Fruit fly (Drosophila melanogaster) whole organism, prepupa: ENCODE measurements around the gene beat-Ib.

Experiments
- Blimp-1 ChIP-seq: fragments of 200-800 bp; sonication (Bioruptor generic); optimal IDR thresholded peaks from 3 replicates; lab custom pipeline; 2017; ENCODE audit warnings: missing biosample characterization, missing genetic modification characterization, mild to moderate bottlenecking, moderate library complexity, missing genetic modification reagents
- CG10631 ChIP-seq: fragments of 200-800 bp; sonication (Bioruptor generic); optimal IDR thresholded peaks from 2 replicates; lab custom pipeline; 2016; ENCODE audit warnings: missing biosample characterization, missing genetic modification characterization
- CG10669 ChIP-seq: fragments of 200-800 bp; sonication (Bioruptor generic); optimal IDR thresholded peaks from 3 replicates; lab custom pipeline; 2018; ENCODE audit warnings: missing biosample characterization, mild to moderate bottlenecking, missing genetic modification characterization, moderate library complexity
- CG15336 ChIP-seq: fragments of 200-800 bp; sonication (Bioruptor generic); IDR thresholded peaks from 2 replicates; pipeline ENCODE4 v1.3.6; 2022; ENCODE audit warnings: missing biosample characterization, missing genetic modification characterization
- CG1621 ChIP-seq: fragments of 200-800 bp; sonication (Bioruptor generic); optimal IDR thresholded peaks from 3 replicates; lab custom pipeline; 2018; ENCODE audit warnings: missing biosample characterization, mild to moderate bottlenecking, missing genetic modification characterization
- CG16779 ChIP-seq: fragments of 200-800 bp; sonication (Bioruptor generic); optimal IDR thresholded peaks from 3 replicates; lab custom pipeline; 2017; ENCODE audit warnings: missing biosample characterization, mild to moderate bottlenecking, missing genetic modification characterization
- CG31627 ChIP-seq: fragments of 200-800 bp; sonication (Bioruptor generic); optimal IDR thresholded peaks from 3 replicates; lab custom pipeline; 2016; ENCODE audit warnings: missing biosample characterization, missing genetic modification characterization
- CG32006 ChIP-seq: fragments of 200-800 bp; sonication (Bioruptor generic); optimal IDR thresholded peaks from 3 replicates; lab custom pipeline; 2017; ENCODE audit warnings: missing biosample characterization, mild to moderate bottlenecking, missing genetic modification characterization
- CG34406 ChIP-seq: fragments of 200-800 bp; sonication (Bioruptor generic); optimal IDR thresholded peaks from 3 replicates; lab custom pipeline; 2016; ENCODE audit warnings: missing biosample characterization, missing genetic modification characterization
- CG3919 ChIP-seq: fragments of 200-800 bp; sonication (Bioruptor generic); optimal IDR thresholded peaks from 3 replicates; lab custom pipeline; 2016; ENCODE audit warnings: missing biosample characterization, missing genetic modification characterization
- CG4318 ChIP-seq: fragments of 200-800 bp; sonication (Bioruptor generic); optimal IDR thresholded peaks from 3 replicates; lab custom pipeline; 2017; ENCODE audit warnings: missing biosample characterization, mild to moderate bottlenecking, missing genetic modification characterization
- CG6808 ChIP-seq: fragments of 200-800 bp; sonication (Bioruptor generic); optimal IDR thresholded peaks from 3 replicates; lab custom pipeline; 2017; ENCODE audit warnings: missing biosample characterization, missing genetic modification characterization, mild to moderate bottlenecking, moderate library complexity, missing genetic modification reagents
- CG6854 ChIP-seq: fragments of 200-800 bp; sonication (Bioruptor generic); optimal IDR thresholded peaks from 2 replicates; lab custom pipeline; 2017; ENCODE audit warnings: missing biosample characterization, mild to moderate bottlenecking, missing genetic modification characterization
- CG7368 ChIP-seq: fragments of 200-800 bp; sonication (Bioruptor generic); optimal IDR thresholded peaks from 3 replicates; lab custom pipeline; 2016; ENCODE audit warnings: missing biosample characterization, missing genetic modification characterization
- CG8119 ChIP-seq: fragments of 200-800 bp; sonication (Bioruptor generic); IDR thresholded peaks from 3 replicates; pipeline ENCODE4 v1.3.6; 2022; ENCODE audit warnings: missing biosample characterization, missing genetic modification characterization
- CG8319 ChIP-seq: fragments of 200-800 bp; sonication (Bioruptor generic); optimal IDR thresholded peaks from 3 replicates; lab custom pipeline; 2016; ENCODE audit warnings: missing biosample characterization, missing genetic modification characterization
- CG8632 ChIP-seq: fragments of 200-800 bp; sonication (Bioruptor generic); optimal IDR thresholded peaks from 3 replicates; lab custom pipeline; 2016; ENCODE audit warnings: missing biosample characterization, missing genetic modification characterization
- CG9139 ChIP-seq: fragments of 200-800 bp; sonication (Bioruptor generic); optimal IDR thresholded peaks from 3 replicates; lab custom pipeline; 2017; ENCODE audit warnings: missing biosample characterization, mild to moderate bottlenecking, missing genetic modification characterization
- Ets21C ChIP-seq: fragments of 200-800 bp; sonication (Bioruptor generic); optimal IDR thresholded peaks from 3 replicates; lab custom pipeline; 2016; ENCODE audit warnings: missing biosample characterization, missing genetic modification characterization
- Ets96B ChIP-seq: fragments of 200-800 bp; optimal IDR thresholded peaks from 2 replicates; lab custom pipeline; 2019; ENCODE audit warnings: missing biosample characterization, mild to moderate bottlenecking, missing genetic modification characterization, moderate library complexity
- Hr38 ChIP-seq: sonication (Bioruptor generic); optimal IDR thresholded peaks from 2 replicates; lab custom pipeline; 2016; ENCODE audit warnings: missing biosample characterization, missing genetic modification characterization
- Hr39 ChIP-seq: fragments of 200-800 bp; sonication (Bioruptor generic); optimal IDR thresholded peaks from 2 replicates; lab custom pipeline; 2016; ENCODE audit warnings: missing biosample characterization, missing genetic modification characterization
- Met ChIP-seq: fragments of 200-800 bp; sonication (Bioruptor generic); optimal IDR thresholded peaks from 3 replicates; lab custom pipeline; 2016; ENCODE audit warnings: missing biosample characterization, missing genetic modification characterization
- OdsH ChIP-seq: fragments of 200-800 bp; sonication (Bioruptor generic); optimal IDR thresholded peaks from 3 replicates; lab custom pipeline; 2016; ENCODE audit warnings: missing biosample characterization, missing genetic modification characterization
- Sox102F ChIP-seq: fragments of 200-800 bp; sonication (Bioruptor generic); optimal IDR thresholded peaks from 2 replicates; lab custom pipeline; 2016; ENCODE audit warnings: missing biosample characterization, mild to moderate bottlenecking, missing genetic modification characterization
- Sox14 ChIP-seq: fragments of 200-800 bp; sonication (Bioruptor generic); optimal IDR thresholded peaks from 3 replicates; lab custom pipeline; 2016; ENCODE audit warnings: missing biosample characterization, missing genetic modification characterization
- Sox15 ChIP-seq: fragments of 200-800 bp; sonication (Bioruptor generic); optimal IDR thresholded peaks from 3 replicates; lab custom pipeline; 2016; ENCODE audit warnings: missing biosample characterization, missing genetic modification characterization
- achi ChIP-seq: fragments of 200-800 bp; sonication (Bioruptor generic); optimal IDR thresholded peaks from 3 replicates; lab custom pipeline; 2016; ENCODE audit warnings: missing biosample characterization, missing genetic modification characterization
- acj6 ChIP-seq: fragments of 200-800 bp; sonication (Bioruptor generic); optimal IDR thresholded peaks from 3 replicates; lab custom pipeline; 2016; ENCODE audit warnings: missing biosample characterization, missing genetic modification characterization
- cyc ChIP-seq: fragments of 200-800 bp; sonication (Bioruptor generic); optimal IDR thresholded peaks from 3 replicates; lab custom pipeline; 2016; ENCODE audit warnings: missing biosample characterization, missing genetic modification characterization
- dac ChIP-seq: fragments of 200-800 bp; sonication (Bioruptor generic); optimal IDR thresholded peaks from 2 replicates; lab custom pipeline; 2017; ENCODE audit warnings: missing biosample characterization, mild to moderate bottlenecking, missing genetic modification characterization
- dsx ChIP-seq: fragments of 200-800 bp; optimal IDR thresholded peaks from 3 replicates; lab custom pipeline; 2019; ENCODE audit warnings: missing biosample characterization, mild to moderate bottlenecking, missing genetic modification characterization, moderate library complexity; ENCODE audit not compliant: poor library complexity, severe bottlenecking
- eg ChIP-seq: fragments of 200-800 bp; sonication (Bioruptor generic); IDR thresholded peaks from 3 replicates; pipeline ENCODE4 v1.3.6; 2022; ENCODE audit warnings: missing biosample characterization, missing genetic modification characterization
- esn ChIP-seq: fragments of 200-800 bp; sonication (Bioruptor generic); optimal IDR thresholded peaks from 2 replicates; lab custom pipeline; 2016; ENCODE audit warnings: missing biosample characterization, mild to moderate bottlenecking, missing genetic modification characterization, moderate library complexity
- fkh ChIP-seq: fragments of 200-800 bp; sonication (Bioruptor generic); optimal IDR thresholded peaks from 3 replicates; lab custom pipeline; 2017; ENCODE audit warnings: missing biosample characterization, mild to moderate bottlenecking, missing genetic modification characterization, moderate library complexity
- net ChIP-seq: fragments of 200-800 bp; sonication (Bioruptor generic); optimal IDR thresholded peaks from 3 replicates; lab custom pipeline; 2016; ENCODE audit warnings: missing biosample characterization, missing genetic modification characterization
- pdm3 ChIP-seq: fragments of 200-800 bp; sonication (Bioruptor generic); optimal IDR thresholded peaks from 3 replicates; lab custom pipeline; 2016; ENCODE audit warnings: missing biosample characterization, missing genetic modification characterization
- spab ChIP-seq: fragments of 200-800 bp; sonication (Bioruptor generic); optimal IDR thresholded peaks from 2 replicates; lab custom pipeline; 2017; ENCODE audit warnings: missing biosample characterization, mild to moderate bottlenecking, missing genetic modification characterization, missing genetic modification reagents
- ss ChIP-seq, 2 experiments: fragments of 200-800 bp; sonication (Bioruptor generic); optimal IDR thresholded peaks; 2 replicates in 1 of 2; 3 replicates in 1 of 2; lab custom pipeline; 2017 to 2018; ENCODE audit warnings: mild to moderate bottlenecking in 2 of 2, missing biosample characterization in 2 of 2, missing genetic modification characterization in 2 of 2, moderate library complexity in 1 of 2
- svp ChIP-seq: fragments of 200-800 bp; sonication (Bioruptor generic); peaks from one replicate; lab custom pipeline; 2016; ENCODE audit warnings: missing biosample characterization, missing genetic modification characterization
- topi ChIP-seq: fragments of 200-800 bp; sonication (Bioruptor generic); optimal IDR thresholded peaks from 3 replicates; lab custom pipeline; 2016; ENCODE audit warnings: missing biosample characterization, missing genetic modification characterization

The beat-Ib gene

DNA sequence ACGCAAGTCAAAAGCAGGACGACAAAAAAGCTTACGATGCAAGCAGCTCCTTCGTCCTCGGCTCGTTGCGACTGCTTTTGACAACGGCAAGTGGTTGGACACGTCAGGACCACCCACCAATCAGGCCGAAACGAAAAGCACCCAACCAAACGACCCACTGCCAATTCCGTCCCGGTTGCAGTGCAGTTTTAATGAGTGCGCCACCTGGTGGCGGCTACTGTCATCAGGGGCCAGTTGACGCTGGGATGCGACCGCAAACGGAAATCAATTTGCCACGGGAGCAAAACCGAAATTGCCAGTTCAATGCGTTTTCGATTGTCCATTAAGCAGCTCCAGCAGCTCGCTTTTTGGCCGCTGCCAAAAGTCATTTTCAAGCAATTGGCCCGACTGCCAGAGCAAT is 58.5 kb downstream of the beat-Ib start:
- TF ChIP-seq OdsH (GFP tag; lab: Kevin White, UChicago) (no peak), Sox102F (GFP tag; lab: Kevin White, UChicago) (no peak)

DNA sequence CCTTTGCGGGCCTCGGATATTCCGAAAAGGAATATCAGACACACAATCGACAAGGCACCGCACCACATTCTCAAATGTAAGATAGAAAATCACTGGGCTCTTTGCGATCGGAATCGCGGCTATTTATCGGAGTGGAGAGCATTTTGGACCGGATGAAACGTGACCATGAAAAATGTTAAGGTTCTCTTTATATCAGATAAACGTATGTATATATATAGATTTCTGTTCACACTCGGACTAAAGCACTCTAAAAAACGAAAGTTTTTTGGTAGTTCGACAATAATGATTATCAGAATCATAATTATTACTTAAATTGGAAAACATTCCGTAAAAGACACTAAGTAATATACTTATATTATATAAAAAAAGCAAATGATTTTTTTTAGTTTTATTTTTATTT is 59.9 kb downstream of the beat-Ib start, which contains the start of gene CG31821:
Gene CG31821, minus strand, starts transcription at position 101 of the 400 bp plus-strand sequence.
- TF ChIP-seq dac (GFP tag; lab: Kevin White, UChicago) (no peak), CG8319 (GFP tag; lab: Kevin White, UChicago) (no peak), Ets96B (tag; lab: Kevin White, UChicago) (no peak), CG3919 (GFP tag; lab: Kevin White, UChicago) (no peak), net (GFP tag; lab: Kevin White, UChicago) (no peak), acj6 (GFP tag; lab: Kevin White, UChicago) (no peak), Hr39 (GFP tag; lab: Kevin White, UChicago) (no peak), CG8119 (no peak), Sox14 (no peak), achi (GFP tag; lab: Kevin White, UChicago) (no peak), CG15336 (GFP tag; lab: Robert Waterston, UW) (no peak), cyc (GFP tag; lab: Kevin White, UChicago) (no peak), svp (GFP tag; lab: Kevin White, UChicago) (no peak), CG6854 (GFP tag; lab: Kevin White, UChicago) (no peak)
- TF ChIP-seq, all 60 proteins: peak for 0

dm6 chr2L:15900424-15900823 is 61.8 kb downstream of the beat-Ib start, which contains the start of gene CG31823:
CG31823 (minus strand) TSS chr2L:15900524.
- TF ChIP-seq topi (GFP tag; lab: Kevin White, UChicago) (no peak), fkh (GFP tag; lab: Kevin White, UChicago) (no peak), CG9139 (no peak), CG6854 (GFP tag; lab: Kevin White, UChicago) (no peak), CG8632 (GFP tag; lab: Kevin White, UChicago) (no peak), Hr38 (GFP tag; lab: Kevin White, UChicago) (no peak), spab (GFP tag; lab: Kevin White, UChicago) (no peak), Sox15 (no peak), CG4318 (GFP tag; lab: Kevin White, UChicago) (no peak), CG1621 (tag; lab: Kevin White, UChicago) (no peak), svp (GFP tag; lab: Kevin White, UChicago) (no peak), CG10631 (GFP tag; lab: Kevin White, UChicago) (no peak), pdm3 (GFP tag; lab: Kevin White, UChicago) (no peak), esn (GFP tag; lab: Kevin White, UChicago) (no peak), Ets21C (GFP tag; lab: Kevin White, UChicago) (no peak), CG32006 (GFP tag; lab: Kevin White, UChicago) (no peak), CG6808 (GFP tag; lab: Kevin White, UChicago) (no peak), Met (GFP tag; lab: Kevin White, UChicago) (no peak)

DNA sequence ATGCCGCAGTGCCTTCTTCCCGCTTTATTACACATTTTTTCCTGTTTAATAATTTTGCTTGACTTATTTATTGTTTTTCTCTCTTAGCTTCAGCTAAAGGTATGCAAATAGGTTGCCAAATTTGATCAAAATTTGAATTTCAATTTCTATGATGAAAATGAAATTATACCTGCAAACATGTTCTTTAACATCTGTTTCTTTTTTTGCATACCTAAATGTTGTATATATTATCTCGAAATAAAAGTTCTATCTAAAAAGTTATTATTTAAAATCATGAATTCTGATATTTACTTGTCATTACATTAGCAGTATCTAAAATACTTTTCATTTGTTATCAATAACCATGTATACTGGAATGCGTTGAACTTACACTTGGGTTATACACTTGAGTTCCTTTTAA is 67.1 kb downstream of the beat-Ib start, which contains the start of gene CG31735:
Gene CG31735, plus strand, starts transcription at position 301 of the 400 bp plus-strand sequence.
- TF ChIP-seq Blimp-1 (GFP tag; lab: Kevin White, UChicago) = no peak
- TF ChIP-seq dsx (GFP tag; lab: Kevin White, UChicago) = no peak
- no peak for TF ChIP-seq CG31627 (GFP tag; lab: Kevin White, UChicago)
- no peak for TF ChIP-seq CG7368 (GFP tag; lab: Kevin White, UChicago)
- no peak for TF ChIP-seq ss (GFP tag; optimal IDR thresholded peaks at IDR 0.05; lab: Kevin White, UChicago)
- TF ChIP-seq CG3919 (GFP tag; lab: Kevin White, UChicago) = no peak
- TF ChIP-seq eg (GFP tag; lab: Robert Waterston, UW) = no peak
- no peak for TF ChIP-seq CG10669 (GFP tag; lab: Kevin White, UChicago)
- TF ChIP-seq CG16779 = no peak
- no peak for TF ChIP-seq CG6808 (GFP tag; lab: Kevin White, UChicago)
- no peak for TF ChIP-seq Hr39 (GFP tag; lab: Kevin White, UChicago)
- TF ChIP-seq CG10631 (GFP tag; lab: Kevin White, UChicago) = no peak
- no peak for TF ChIP-seq achi (GFP tag; lab: Kevin White, UChicago)
- TF ChIP-seq OdsH (GFP tag; lab: Kevin White, UChicago) = no peak
- TF ChIP-seq CG34406 (GFP tag; lab: Kevin White, UChicago) = no peak
